Fruit fly (Drosophila melanogaster): Measurements from ENCODE around the gene Sgsf.

DNA sequence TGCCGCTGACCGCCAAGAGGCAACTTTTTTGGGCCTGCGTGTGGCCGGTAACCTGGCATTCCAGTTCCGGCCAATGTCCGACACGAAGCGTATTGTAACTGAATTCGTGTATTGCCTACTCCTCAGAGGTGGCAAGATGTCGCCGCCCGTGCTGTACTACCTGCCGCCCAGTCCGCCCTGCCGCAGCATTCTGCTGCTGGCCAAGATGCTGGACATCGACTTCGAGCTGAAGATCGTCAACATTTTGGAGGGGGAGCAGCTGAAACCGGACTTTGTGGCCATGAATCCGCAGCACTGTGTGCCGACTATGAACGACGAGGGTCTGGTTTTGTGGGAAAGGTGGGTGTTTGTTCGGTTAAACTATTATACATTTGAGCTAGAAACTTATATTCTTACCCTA, 42.8 kb downstream of the Sgsf start:
- TF ChIP-seq CG8478 (optimal IDR thresholded peaks at IDR 0.05) (no peak), CTCF (optimal IDR thresholded peaks at IDR 0.05) (no peak)
